Comparison of ENCODE assay signal across 2 worm cellular contexts in genomic region chrX:1450352-1450818, ce11.
TF ChIP-seq lines count a peak whose summit lies in the region.

Gene W05H7.1 (plus strand): TSS chrX:1450768.

TF ChIP-seq in whole organism, L1 larva, 84 proteins besides CTCF, POLR2A, EP300 and RAD21 (continued from another document):
- TF ChIP-seq skn-1 (tag; optimal IDR thresholded peaks at IDR 0.05; lab: Kevin White, UChicago) (peak; percentile 62), aly-2 (tag; optimal IDR thresholded peaks at IDR 0.05; lab: Kevin White, UChicago) (no peak), nhr-47 (tag; optimal IDR thresholded peaks at IDR 0.05; lab: Kevin White, UChicago) (peak; percentile 32), nhr-11 (tag; optimal IDR thresholded peaks at IDR 0.05; lab: Kevin White, UChicago) (no peak), efl-3 (GFP tag; optimal IDR thresholded peaks at IDR 0.05; lab: Kevin White, UChicago) (no peak), nhr-85 (tag; lab: Kevin White, UChicago) (no peak), ets-5 (GFP tag; IDR thresholded peaks at IDR 0.05; lab: Robert Waterston, UW) (no peak), efl-1 (optimal IDR thresholded peaks at IDR 0.05; lab: Kevin White, UChicago) (peak in 1 of 2 experiments; percentile 43), efl-1 (GFP tag; optimal IDR thresholded peaks at IDR 0.05 in 1 of 2; lab: Kevin White, UChicago) (no peak), Y116A8C.19 (tag; optimal IDR thresholded peaks at IDR 0.05; lab: Kevin White, UChicago; ENCODE audit: borderline replicate concordance) (no peak), ceh-8 (GFP tag; optimal IDR thresholded peaks at IDR 0.05; lab: Kevin White, UChicago) (no peak), zip-4 (GFP tag; optimal IDR thresholded peaks at IDR 0.05; lab: Kevin White, UChicago) (no peak), sup-37 (GFP tag; optimal IDR thresholded peaks at IDR 0.05; lab: Kevin White, UChicago) (no peak), xbp-1 (tag; optimal IDR thresholded peaks at IDR 0.05; lab: Kevin White, UChicago) (peak; percentile 9), ztf-4 (tag; optimal IDR thresholded peaks at IDR 0.05; lab: Kevin White, UChicago) (no peak), lir-3 (tag; optimal IDR thresholded peaks at IDR 0.05; lab: Kevin White, UChicago; ENCODE audit: poor library complexity) (no peak), fkh-4 (tag; optimal IDR thresholded peaks at IDR 0.05; lab: Kevin White, UChicago; ENCODE audit: borderline replicate concordance) (no peak), dsc-1 (tag; optimal IDR thresholded peaks at IDR 0.05; lab: Kevin White, UChicago) (no peak), mdl-1 (tag; optimal IDR thresholded peaks at IDR 0.05; lab: Kevin White, UChicago) (peak in 1 of 2 experiments; percentile 38), sox-4 (tag; optimal IDR thresholded peaks at IDR 0.05; lab: Kevin White, UChicago) (no peak), lin-13 (GFP tag; optimal IDR thresholded peaks at IDR 0.05; lab: Kevin White, UChicago) (no peak), pax-3 (tag; optimal IDR thresholded peaks at IDR 0.05; lab: Kevin White, UChicago) (no peak), alr-1 (tag; optimal IDR thresholded peaks at IDR 0.05; lab: Kevin White, UChicago; ENCODE audit: borderline replicate concordance) (no peak), tlp-1 (tag; optimal IDR thresholded peaks at IDR 0.05; lab: Kevin White, UChicago) (no peak), aha-1 (tag; optimal IDR thresholded peaks at IDR 0.05; lab: Kevin White, UChicago) (no peak), lin-35 (GFP tag; optimal IDR thresholded peaks at IDR 0.05; lab: Kevin White, UChicago) (peak; percentile 16 to 50), fos-1 (tag; optimal IDR thresholded peaks at IDR 0.05; lab: Kevin White, UChicago) (no peak), nhr-71 (tag; optimal IDR thresholded peaks at IDR 0.05; lab: Kevin White, UChicago) (peak; percentile 46), lsy-2 (tag; optimal IDR thresholded peaks at IDR 0.05; lab: Kevin White, UChicago) (peak in 1 of 2 experiments; percentile 59), nhr-20 (tag; optimal IDR thresholded peaks at IDR 0.05; lab: Kevin White, UChicago) (peak; percentile 48), irx-1 (tag; optimal IDR thresholded peaks at IDR 0.05; lab: Kevin White, UChicago) (peak; percentile 2), mep-1 (tag; optimal IDR thresholded peaks at IDR 0.05; lab: Kevin White, UChicago) (peak; percentile 53), vab-15 (tag; optimal IDR thresholded peaks at IDR 0.05; lab: Kevin White, UChicago) (no peak), ceh-82 (tag; optimal IDR thresholded peaks at IDR 0.05; lab: Kevin White, UChicago) (peak in 2 of 3 experiments; percentile 19 to 22), elt-2 (tag; optimal IDR thresholded peaks at IDR 0.05; lab: Kevin White, UChicago) (no peak), ces-1 (GFP tag; optimal IDR thresholded peaks at IDR 0.05; lab: Kevin White, UChicago) (no peak), unc-30 (tag; optimal IDR thresholded peaks at IDR 0.05; lab: Kevin White, UChicago) (no peak), unc-86 (tag; optimal IDR thresholded peaks at IDR 0.05; lab: Kevin White, UChicago) (peak; percentile 51), unc-130 (tag; optimal IDR thresholded peaks at IDR 0.05; lab: Kevin White, UChicago) (no peak), rnt-1 (tag; optimal IDR thresholded peaks at IDR 0.05; lab: Kevin White, UChicago) (peak; percentile 31), ztf-11 (tag; optimal IDR thresholded peaks at IDR 0.05; lab: Kevin White, UChicago) (no peak), fkh-8 (tag; optimal IDR thresholded peaks at IDR 0.05; lab: Kevin White, UChicago) (peak; percentile 36), hpl-2 (GFP tag; optimal IDR thresholded peaks at IDR 0.05; lab: Kevin White, UChicago) (no peak), F16B12.6 (tag; optimal IDR thresholded peaks at IDR 0.05; lab: Kevin White, UChicago) (no peak), egl-27 (tag; optimal IDR thresholded peaks at IDR 0.05; lab: Kevin White, UChicago) (no peak), zag-1 (tag; optimal IDR thresholded peaks at IDR 0.05; lab: Kevin White, UChicago) (no peak), ceh-90 (tag; optimal IDR thresholded peaks at IDR 0.05; lab: Kevin White, UChicago) (no peak), ama-1 (optimal IDR thresholded peaks at IDR 0.05; lab: Kevin White, UChicago) (no peak), lin-39 (tag; optimal IDR thresholded peaks at IDR 0.05; lab: Kevin White, UChicago) (no peak), blmp-1 (tag; optimal IDR thresholded peaks at IDR 0.05; lab: Kevin White, UChicago) (peak; percentile 29), grh-1 (GFP tag; IDR thresholded peaks at IDR 0.05; lab: Robert Waterston, UW) (no peak), sptf-1 (tag; optimal IDR thresholded peaks at IDR 0.05; lab: Kevin White, UChicago) (no peak), snpc-4 (tag; optimal IDR thresholded peaks at IDR 0.05; lab: Kevin White, UChicago) (no peak), tbx-2 (tag; optimal IDR thresholded peaks at IDR 0.05; lab: Kevin White, UChicago) (no peak), C34B4.2 (tag; optimal IDR thresholded peaks at IDR 0.05; lab: Kevin White, UChicago) (no peak), egl-13 (tag; optimal IDR thresholded peaks at IDR 0.05; lab: Kevin White, UChicago) (no peak), C16A3.4 (tag; optimal IDR thresholded peaks at IDR 0.05; lab: Kevin White, UChicago) (peak; percentile 67), fkh-10 (GFP tag; optimal IDR thresholded peaks at IDR 0.05; lab: Kevin White, UChicago) (no peak), unc-98 (GFP tag; IDR thresholded peaks at IDR 0.05; lab: Robert Waterston, UW) (no peak), elt-3 (tag; optimal IDR thresholded peaks at IDR 0.05; lab: Kevin White, UChicago) (no peak), dpl-1 (GFP tag; optimal IDR thresholded peaks at IDR 0.05; lab: Kevin White, UChicago) (peak in 2 of 3 experiments; percentile 12 to 13), snu-23 (GFP tag; optimal IDR thresholded peaks at IDR 0.05; lab: Kevin White, UChicago) (peak; percentile 67), nhr-28 (tag; optimal IDR thresholded peaks at IDR 0.05; lab: Kevin White, UChicago) (no peak), lin-15B (tag; optimal IDR thresholded peaks at IDR 0.05; lab: Kevin White, UChicago) (no peak), isw-1 (GFP tag; IDR thresholded peaks at IDR 0.05; lab: Robert Waterston, UW) (no peak), ceh-88 (GFP tag; IDR thresholded peaks at IDR 0.05; lab: Robert Waterston, UW) (no peak), hlh-17 (GFP tag; optimal IDR thresholded peaks at IDR 0.05; lab: Kevin White, UChicago; ENCODE audit: borderline replicate concordance) (no peak)

TF ChIP-seq in whole organism, L3 larva, 47 proteins besides CTCF, POLR2A, EP300 and RAD21 (continued from another document):
- TF ChIP-seq nfya-1 (tag; optimal IDR thresholded peaks at IDR 0.05; lab: Kevin White, UChicago; ENCODE audit: insufficient read depth) = peak; percentile 73
- TF ChIP-seq eor-1 (tag; optimal IDR thresholded peaks at IDR 0.05; lab: Kevin White, UChicago) = no peak
- no peak for TF ChIP-seq nhr-12 (tag; optimal IDR thresholded peaks at IDR 0.05; lab: Kevin White, UChicago)
- no peak for TF ChIP-seq ztf-4 (tag; optimal IDR thresholded peaks at IDR 0.05; lab: Kevin White, UChicago)
- no peak for TF ChIP-seq nhr-77 (tag; optimal IDR thresholded peaks at IDR 0.05; lab: Kevin White, UChicago)
- no peak for TF ChIP-seq elt-3 (tag; optimal IDR thresholded peaks at IDR 0.05; lab: Kevin White, UChicago)
- TF ChIP-seq skn-1 (tag; optimal IDR thresholded peaks at IDR 0.05; lab: Kevin White, UChicago) = no peak
- TF ChIP-seq elt-1 (tag; optimal IDR thresholded peaks at IDR 0.05; lab: Kevin White, UChicago) = no peak
- TF ChIP-seq egl-5 (tag; optimal IDR thresholded peaks at IDR 0.05; lab: Kevin White, UChicago) = peak; percentile 42
- peak; percentile 15 for TF ChIP-seq elt-2 (tag; optimal IDR thresholded peaks at IDR 0.05; lab: Kevin White, UChicago)
- peak; percentile 30 for TF ChIP-seq lin-15B (tag; optimal IDR thresholded peaks at IDR 0.05; lab: Kevin White, UChicago)
- no peak for TF ChIP-seq nhr-67 (tag; optimal IDR thresholded peaks at IDR 0.05; lab: Kevin White, UChicago)
- no peak for TF ChIP-seq aly-2 (tag; optimal IDR thresholded peaks at IDR 0.05; lab: Kevin White, UChicago)
- TF ChIP-seq egl-27 (tag; optimal IDR thresholded peaks at IDR 0.05; lab: Kevin White, UChicago) = no peak
- TF ChIP-seq unc-39 (tag; optimal IDR thresholded peaks at IDR 0.05; lab: Kevin White, UChicago) = no peak
- peak; percentile 58 for TF ChIP-seq lin-39 (tag; optimal IDR thresholded peaks at IDR 0.05; lab: Kevin White, UChicago)
- no peak for TF ChIP-seq mml-1 (tag; optimal IDR thresholded peaks at IDR 0.05; lab: Kevin White, UChicago)
- no peak for TF ChIP-seq mdl-1 (tag; optimal IDR thresholded peaks at IDR 0.05; lab: Kevin White, UChicago)
- TF ChIP-seq ceh-9 (tag; optimal IDR thresholded peaks at IDR 0.05; lab: Kevin White, UChicago) = no peak
- TF ChIP-seq nhr-23 (tag; optimal IDR thresholded peaks at IDR 0.05; lab: Kevin White, UChicago) = peak; percentile 48
- no peak for TF ChIP-seq ZK546.5 (tag; optimal IDR thresholded peaks at IDR 0.05; lab: Kevin White, UChicago)
- TF ChIP-seq nhr-237 (tag; optimal IDR thresholded peaks at IDR 0.05; lab: Kevin White, UChicago) = no peak
- TF ChIP-seq R02D3.7 (tag; optimal IDR thresholded peaks at IDR 0.05; lab: Kevin White, UChicago) = no peak
- no peak for TF ChIP-seq daf-12 (tag; optimal IDR thresholded peaks at IDR 0.05; lab: Kevin White, UChicago)
- no peak for TF ChIP-seq nhr-28 (tag; optimal IDR thresholded peaks at IDR 0.05; lab: Kevin White, UChicago)
- no peak for TF ChIP-seq nhr-11 (tag; optimal IDR thresholded peaks at IDR 0.05; lab: Kevin White, UChicago)
- no peak for TF ChIP-seq ztf-11 (tag; optimal IDR thresholded peaks at IDR 0.05; lab: Kevin White, UChicago)
